Worm (Caenorhabditis elegans) whole organism, L2 larva: Measurements from ENCODE around the gene C56C10.9.

Experiments
- elt-1 ChIP-seq: fragments of 150-350 bp; optimal IDR thresholded peaks from 2 replicates; lab custom pipeline; 2014; ENCODE audit warnings: missing biosample characterization, missing genetic modification characterization
- lin-39 ChIP-seq: fragments of 150-350 bp; optimal IDR thresholded peaks from 2 replicates; lab custom pipeline; 2014; ENCODE audit warnings: missing biosample characterization, missing genetic modification reagents, missing genetic modification characterization
- nhr-23 ChIP-seq: fragments of 150-350 bp; optimal IDR thresholded peaks from 2 replicates; lab custom pipeline; 2014; ENCODE audit warnings: missing biosample characterization, missing genetic modification reagents, missing genetic modification characterization
- skn-1 ChIP-seq: sonication (generic microtip); optimal IDR thresholded peaks from 2 replicates; lab custom pipeline; 2017; ENCODE audit warnings: missing biosample characterization, missing genetic modification characterization
- snpc-4 ChIP-seq: fragments of 150-350 bp; optimal IDR thresholded peaks from 2 replicates; lab custom pipeline; 2014; ENCODE audit warnings: missing biosample characterization, missing genetic modification characterization
- unc-55 ChIP-seq: fragments of 150-350 bp; sonication (generic microtip); optimal IDR thresholded peaks from 3 replicates; lab custom pipeline; 2014; ENCODE audit warnings: missing biosample characterization, missing genetic modification reagents, missing genetic modification characterization

DNA sequence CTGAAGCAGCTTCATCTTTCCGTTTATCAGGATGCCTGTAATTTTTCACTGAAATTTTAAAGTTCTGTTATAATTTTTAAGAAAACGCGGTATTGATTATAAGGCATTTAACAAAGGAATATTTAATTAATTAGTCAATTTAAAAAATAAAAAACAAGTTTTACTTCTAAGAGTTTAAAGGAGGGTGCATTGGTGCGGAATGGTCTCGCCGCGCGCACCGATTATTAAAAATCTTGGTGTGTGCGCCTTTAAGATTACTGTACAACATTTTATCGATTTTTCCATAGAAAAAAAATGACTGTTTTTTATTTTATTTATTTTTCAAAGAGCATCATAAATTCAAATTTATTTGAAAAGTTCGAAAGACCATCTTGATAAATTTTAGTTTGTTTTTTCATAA is 5.4 kb upstream of the C56C10.9 start:
- TF ChIP-seq nhr-23 (tag; lab: Kevin White, UChicago) (no peak), skn-1 (tag; lab: Kevin White, UChicago) (no peak), elt-1 (no peak), unc-55 (GFP tag; lab: Kevin White, UChicago) (no peak), snpc-4 (tag; lab: Kevin White, UChicago) (no peak), lin-39 (no peak)
